Fruit fly (Drosophila melanogaster): Measurements from ENCODE around the gene CG13082.

The CG13082 gene

dm6 chr2L:19492934-19493686 is 45.1 kb upstream of the CG13082 start, which contains the start of the genes swm and Ctu2 (continued):
- peak; percentile 83 for TF ChIP-seq CG9932 (GFP tag; IDR thresholded peaks at IDR 0.05)
- TF ChIP-seq Meics (GFP tag; optimal IDR thresholded peaks at IDR 0.05) = no peak
- peak; percentile 82 for TF ChIP-seq CG12659 (GFP tag; optimal IDR thresholded peaks at IDR 0.05)
- TF ChIP-seq ase (GFP tag; IDR thresholded peaks at IDR 0.05) = no peak
- peak; percentile 51 for TF ChIP-seq lmd (GFP tag; IDR thresholded peaks at IDR 0.05)
- TF ChIP-seq CG9727 (GFP tag; optimal IDR thresholded peaks at IDR 0.05) = peak; percentile 71
- TF ChIP-seq Pdp1 (GFP tag; optimal IDR thresholded peaks at IDR 0.05) = peak in 1 of 2 experiments; percentile 18
- TF ChIP-seq phol (tag; optimal IDR thresholded peaks at IDR 0.05) = peak; percentile 79
- no peak for TF ChIP-seq chif (GFP tag; optimal IDR thresholded peaks at IDR 0.05)
- TF ChIP-seq CG12299 (tag; optimal IDR thresholded peaks at IDR 0.05) = peak; percentile 60
- peak; percentile 80 for TF ChIP-seq CG15696 (tag; optimal IDR thresholded peaks at IDR 0.05)
- TF ChIP-seq CG3281 (GFP tag; optimal IDR thresholded peaks at IDR 0.05) = peak; percentile 73
- no peak for TF ChIP-seq prd (optimal IDR thresholded peaks at IDR 0.05)
- peak; percentile 63; the same call in 2 of the 3 replicates for TF ChIP-seq prd (GFP tag; IDR thresholded peaks at IDR 0.05)
- peak; percentile 67 for TF ChIP-seq amos (GFP tag; IDR thresholded peaks at IDR 0.05; ENCODE audit: partially characterized antibody)
- TF ChIP-seq CG2202 (tag; optimal IDR thresholded peaks at IDR 0.05) = peak; percentile 40
- 0 out of 2 replicates have a peak, but pooled peaks have one; percentile 50 for TF ChIP-seq CG11085 (GFP tag; IDR thresholded peaks at IDR 0.05)
- no peak for TF ChIP-seq CG8089 (GFP tag; optimal IDR thresholded peaks at IDR 0.05)
- no peak for TF ChIP-seq CG7745 (tag; optimal IDR thresholded peaks at IDR 0.05)
- peak; percentile 50 for TF ChIP-seq exex (tag; optimal IDR thresholded peaks at IDR 0.05)
- TF ChIP-seq ind (GFP tag; optimal IDR thresholded peaks at IDR 0.05) = peak; percentile 68
- TF ChIP-seq vvl (GFP tag; IDR thresholded peaks at IDR 0.05) = peak; percentile 54
- TF ChIP-seq Oaz (GFP tag; IDR thresholded peaks at IDR 0.05) = peak; percentile 52; the same call in 1 of the 2 replicates
- peak; percentile 79 for TF ChIP-seq CG10267 (tag; optimal IDR thresholded peaks at IDR 0.05)
- TF ChIP-seq CG31224 (GFP tag; IDR thresholded peaks at IDR 0.05) = peak; percentile 36; the same call in 1 of the 2 replicates
- TF ChIP-seq CG4617 (GFP tag; optimal IDR thresholded peaks at IDR 0.05; ENCODE audit: borderline replicate concordance) = peak; percentile 45
- no peak for TF ChIP-seq CG31388 (GFP tag; optimal IDR thresholded peaks at IDR 0.05)
- peak; percentile 54; the same call in 1 of the 2 replicates for TF ChIP-seq Ada2b (GFP tag; IDR thresholded peaks at IDR 0.05)
- no peak for TF ChIP-seq peb (GFP tag; IDR thresholded peaks at IDR 0.05)
- peak; percentile 14 for TF ChIP-seq CG10654 (GFP tag; optimal IDR thresholded peaks at IDR 0.05)
- no peak for TF ChIP-seq zfh1 (GFP tag; IDR thresholded peaks at IDR 0.05)
- peak; percentile 37 for TF ChIP-seq oc (tag; optimal IDR thresholded peaks at IDR 0.05)
- peak; percentile 67; the same call in 1 of the 2 replicates for TF ChIP-seq sna (GFP tag; IDR thresholded peaks at IDR 0.05; ENCODE audit: partially characterized antibody)
- no peak for TF ChIP-seq CG16863 (GFP tag; optimal IDR thresholded peaks at IDR 0.05)
- TF ChIP-seq z (GFP tag; IDR thresholded peaks at IDR 0.05) = no peak
- peak; percentile 60 for TF ChIP-seq CG18619 (GFP tag; optimal IDR thresholded peaks at IDR 0.05)
- peak; percentile 68 for TF ChIP-seq Xbp1 (GFP tag; optimal IDR thresholded peaks at IDR 0.05)
- no peak for TF ChIP-seq CG2889 (GFP tag; IDR thresholded peaks at IDR 0.05)
- TF ChIP-seq Ssrp (tag; optimal IDR thresholded peaks at IDR 0.05) = peak; percentile 70
- peak; percentile 72 for TF ChIP-seq CG9215 (GFP tag; IDR thresholded peaks at IDR 0.05)
- no peak for TF ChIP-seq CG18599 (GFP tag; optimal IDR thresholded peaks at IDR 0.05)
- no peak for TF ChIP-seq bowl (GFP tag; IDR thresholded peaks at IDR 0.05)
- no peak for TF ChIP-seq CG3838 (GFP tag; optimal IDR thresholded peaks at IDR 0.05)
- peak; percentile 42; the same call in 2 of the 3 replicates for TF ChIP-seq tgo (GFP tag; IDR thresholded peaks at IDR 0.05)
- no peak for TF ChIP-seq Nf-YA (GFP tag; IDR thresholded peaks at IDR 0.05)
- peak; percentile 64; the same call in 2 of the 3 replicates for TF ChIP-seq CG11695 (GFP tag; IDR thresholded peaks at IDR 0.05)
- TF ChIP-seq Gug (GFP tag; IDR thresholded peaks at IDR 0.05) = peak; percentile 26; the same call in 2 of the 4 replicates
- TF ChIP-seq Elba2 (GFP tag; optimal IDR thresholded peaks at IDR 0.05) = peak; percentile 90
- peak; percentile 82 for TF ChIP-seq Fer3 (tag; optimal IDR thresholded peaks at IDR 0.05)
